Fruit fly (Drosophila melanogaster): Measurements from ENCODE around the gene Dtd.

The Dtd gene

dm6 chr3R:11412371-11412770 lies 17.5 kb upstream of the Dtd start, which contains the start of gene Ipo9:
Ipo9 (plus strand) TSS chr3R:11412522.
- TF ChIP-seq z (GFP tag; IDR thresholded peaks at IDR 0.05) (0 out of 3 replicates have a peak, but pooled peaks have one; percentile 13), cas (GFP tag; IDR thresholded peaks at IDR 0.05) (no peak), CG11085 (GFP tag; IDR thresholded peaks at IDR 0.05) (no peak), fd3F (GFP tag; optimal IDR thresholded peaks at IDR 0.05) (no peak), CG17328 (GFP tag; IDR thresholded peaks at IDR 0.05) (no peak), E2f2 (GFP tag; IDR thresholded peaks at IDR 0.05) (peak; percentile 79), wor (GFP tag; IDR thresholded peaks at IDR 0.05) (no peak), CG3281 (GFP tag; optimal IDR thresholded peaks at IDR 0.05) (no peak), CG15073 (GFP tag; optimal IDR thresholded peaks at IDR 0.05) (no peak), CG10267 (tag; optimal IDR thresholded peaks at IDR 0.05) (peak; percentile 78), CG2120 (GFP tag; optimal IDR thresholded peaks at IDR 0.05) (peak; percentile 28), mam (GFP tag; optimal IDR thresholded peaks at IDR 0.05) (peak; percentile 7), row (GFP tag; IDR thresholded peaks at IDR 0.05) (peak; percentile 27; the same call in 2 of the 3 replicates), CG1529 (GFP tag; optimal IDR thresholded peaks at IDR 0.05) (no peak), CG32532 (GFP tag; IDR thresholded peaks at IDR 0.05) (peak; percentile 22; the same call in 1 of the 2 replicates), C15 (GFP tag; IDR thresholded peaks at IDR 0.05) (no peak), MESR4 (GFP tag; optimal IDR thresholded peaks at IDR 0.05) (peak; percentile 27), phol (tag; optimal IDR thresholded peaks at IDR 0.05) (no peak), Dp (GFP tag; optimal IDR thresholded peaks at IDR 0.05) (peak; percentile 61), trem (tag; optimal IDR thresholded peaks at IDR 0.05) (peak; percentile 12), CG9727 (GFP tag; optimal IDR thresholded peaks at IDR 0.05) (no peak), Adf1 (GFP tag; IDR thresholded peaks at IDR 0.05) (no peak), Atf3 (GFP tag; optimal IDR thresholded peaks at IDR 0.05) (no peak), odd (GFP tag; optimal IDR thresholded peaks at IDR 0.05) (no peak), CG17359 (tag; optimal IDR thresholded peaks at IDR 0.05) (peak; percentile 74), dm (GFP tag; optimal IDR thresholded peaks at IDR 0.05) (peak; percentile 43), cg (GFP tag; optimal IDR thresholded peaks at IDR 0.05) (no peak), amos (GFP tag; IDR thresholded peaks at IDR 0.05; ENCODE audit: partially characterized antibody) (peak; percentile 40; the same call in 1 of the 2 replicates), Atf-2 (GFP tag; optimal IDR thresholded peaks at IDR 0.05) (no peak), gt (GFP tag; IDR thresholded peaks at IDR 0.05) (no peak), Asciz (GFP tag; optimal IDR thresholded peaks at IDR 0.05) (no peak), CG15479 (GFP tag; optimal IDR thresholded peaks at IDR 0.05) (no peak), CG4328 (GFP tag; optimal IDR thresholded peaks at IDR 0.05) (no peak), CG10959 (GFP tag; IDR thresholded peaks at IDR 0.05) (no peak), Dll (GFP tag; IDR thresholded peaks at IDR 0.05; ENCODE audit: partially characterized antibody) (0 out of 4 replicates have a peak, but pooled peaks have one; percentile 21), CG3407 (GFP tag; optimal IDR thresholded peaks at IDR 0.05) (no peak), pzg (GFP tag; optimal IDR thresholded peaks at IDR 0.05) (peak; percentile 46), CG2889 (GFP tag; IDR thresholded peaks at IDR 0.05) (no peak), YL-1 (GFP tag; optimal IDR thresholded peaks at IDR 0.05) (no peak), Dek (tag; optimal IDR thresholded peaks at IDR 0.05) (no peak), CG3838 (GFP tag; optimal IDR thresholded peaks at IDR 0.05) (no peak), Dref (GFP tag; IDR thresholded peaks at IDR 0.05) (peak; percentile 65), eve (GFP tag; optimal IDR thresholded peaks at IDR 0.05) (no peak), CG10147 (GFP tag; optimal IDR thresholded peaks at IDR 0.05) (no peak), CG4707 (GFP tag; optimal IDR thresholded peaks at IDR 0.05) (no peak), CG17361 (GFP tag; IDR thresholded peaks at IDR 0.05) (no peak), Sry-δ (GFP tag; optimal IDR thresholded peaks at IDR 0.05) (peak; percentile 73), Bgb (GFP tag; IDR thresholded peaks at IDR 0.05; ENCODE audit: partially characterized antibody) (0 out of 2 replicates have a peak, but pooled peaks have one; percentile 8), CG3995 (GFP tag; optimal IDR thresholded peaks at IDR 0.05) (no peak), Nf-YA (GFP tag; IDR thresholded peaks at IDR 0.05) (no peak), Six4 (GFP tag; optimal IDR thresholded peaks at IDR 0.05) (no peak), sim (GFP tag; IDR thresholded peaks at IDR 0.05) (no peak)

Measured in whole organism, embryonic.